Worm (Caenorhabditis elegans): ENCODE measurements around the gene inpp-4B.
"Not testable (repeated sequence)": the region's sequence is repeated elsewhere in the genome, so short reads cannot be mapped to it uniquely, and the experiment has no call there.

inpp-4B gene

DNA sequence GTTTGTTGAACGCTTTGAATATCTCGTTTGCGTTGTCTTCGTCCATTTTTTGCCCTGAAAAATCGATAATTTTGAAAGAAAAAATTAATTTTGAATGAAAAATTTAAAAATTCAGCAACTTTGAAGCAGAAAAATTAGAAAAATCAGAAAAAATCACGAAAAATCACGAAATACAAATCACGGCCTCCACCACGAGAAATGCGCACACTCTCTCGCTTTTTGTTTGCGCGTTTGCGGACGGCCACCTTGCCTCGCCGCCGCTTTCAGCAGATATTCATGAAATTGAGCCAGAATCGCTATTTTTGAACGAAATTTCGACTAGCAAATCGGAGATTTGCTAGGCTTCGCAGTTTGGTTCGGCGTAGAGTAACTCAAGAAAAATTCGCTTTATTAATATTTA, at the start of gene inpp-4B:
TSS of gene inpp-4B (minus strand) at position 54 of the 400 bp plus-strand sequence.
- not testable (repeated sequence) for TF ChIP-seq ceh-43 (GFP tag; optimal IDR thresholded peaks at IDR 0.05); elt-1 (tag; optimal IDR thresholded peaks at IDR 0.05; ENCODE audit: borderline replicate concordance, insufficient read depth); sptf-1 (tag; optimal IDR thresholded peaks at IDR 0.05)

- TF ChIP-seq lin-32 (GFP tag; optimal IDR thresholded peaks at IDR 0.05), result no peak
- no peak for TF ChIP-seq blmp-1 (tag; optimal IDR thresholded peaks at IDR 0.05)
- no peak for TF ChIP-seq ceh-43 (GFP tag; optimal IDR thresholded peaks at IDR 0.05)
- TF ChIP-seq unc-39 (tag; optimal IDR thresholded peaks at IDR 0.05), result no peak
- no peak for TF ChIP-seq ces-1 (GFP tag; optimal IDR thresholded peaks at IDR 0.05)
Measured at ce11 chrIII:10314234-10314633, 47.6 kb upstream of the inpp-4B start.

DNA sequence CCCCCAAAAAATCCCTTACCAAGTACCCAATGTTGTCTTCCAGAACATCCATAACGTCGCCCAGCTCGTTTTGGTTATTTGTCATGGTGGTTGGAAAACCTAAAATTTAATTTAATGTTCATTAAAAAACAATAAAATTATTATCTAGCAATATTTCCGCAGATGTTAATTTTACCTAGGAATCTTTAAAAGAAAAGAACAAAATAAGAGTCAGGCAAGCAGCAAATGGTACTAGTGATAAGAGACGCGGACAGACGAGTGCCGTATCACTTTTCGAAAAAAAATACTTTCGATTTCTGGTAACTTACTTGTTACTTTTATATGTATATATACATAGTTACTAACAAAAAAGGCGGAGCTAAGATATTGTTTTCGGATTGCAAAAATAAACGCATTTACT, 44.3 kb upstream of the inpp-4B start, which contains the start of gene T07A5.7:
TSS of gene T07A5.7 (minus strand) at position 101 of the 400 bp plus-strand sequence.
- TF ChIP-seq nhr-12 (tag; optimal IDR thresholded peaks at IDR 0.05) (no peak), unc-39 (tag; optimal IDR thresholded peaks at IDR 0.05) (no peak), blmp-1 (tag; optimal IDR thresholded peaks at IDR 0.05) (no peak), hlh-1 (tag; optimal IDR thresholded peaks at IDR 0.05) (no peak), flh-1 (GFP tag; optimal IDR thresholded peaks at IDR 0.05) (no peak), lsy-2 (tag; optimal IDR thresholded peaks at IDR 0.05) (no peak), lin-13 (tag; optimal IDR thresholded peaks at IDR 0.05) (no peak), ces-1 (GFP tag; optimal IDR thresholded peaks at IDR 0.05) (no peak), nhr-76 (tag; optimal IDR thresholded peaks at IDR 0.05) (no peak)

- TF ChIP-seq ces-1 (GFP tag; optimal IDR thresholded peaks at IDR 0.05), result no peak
- no peak for TF ChIP-seq elt-3 (tag; optimal IDR thresholded peaks at IDR 0.05)
- no peak for TF ChIP-seq pha-4 (tag; optimal IDR thresholded peaks at IDR 0.05)
- no peak for TF ChIP-seq nhr-76 (tag; optimal IDR thresholded peaks at IDR 0.05)
- no peak for TF ChIP-seq ceh-39 (tag; optimal IDR thresholded peaks at IDR 0.05)
- no peak for TF ChIP-seq unc-120 (tag; optimal IDR thresholded peaks at IDR 0.05; ENCODE audit: poor library complexity, severe bottlenecking)
- no peak for TF ChIP-seq elt-1 (tag; optimal IDR thresholded peaks at IDR 0.05; ENCODE audit: borderline replicate concordance, insufficient read depth)
- no peak for TF ChIP-seq mep-1 (tag; optimal IDR thresholded peaks at IDR 0.05)
- TF ChIP-seq sptf-1 (tag; optimal IDR thresholded peaks at IDR 0.05), result no peak
- TF ChIP-seq drap-1 (GFP tag; optimal IDR thresholded peaks at IDR 0.05), result no peak
- no peak for TF ChIP-seq ceh-43 (GFP tag; optimal IDR thresholded peaks at IDR 0.05)
- TF ChIP-seq sem-2 (GFP tag; optimal IDR thresholded peaks at IDR 0.05), result no peak
- TF ChIP-seq M03D4.4 (tag; optimal IDR thresholded peaks at IDR 0.05), result no peak
- TF ChIP-seq ceh-83 (GFP tag; optimal IDR thresholded peaks at IDR 0.05), result no peak
- TF ChIP-seq flh-1 (GFP tag; optimal IDR thresholded peaks at IDR 0.05), result no peak
- TF ChIP-seq hlh-1 (tag; optimal IDR thresholded peaks at IDR 0.05), result no peak
- TF ChIP-seq mab-5 (tag; optimal IDR thresholded peaks at IDR 0.05), result no peak
Measured at ce11 chrIII:10306049-10306448, 39.4 kb upstream of the inpp-4B start, which contains the start of gene T07A5.1. T07A5.1 (minus strand) TSS chrIII:10306197.

DNA sequence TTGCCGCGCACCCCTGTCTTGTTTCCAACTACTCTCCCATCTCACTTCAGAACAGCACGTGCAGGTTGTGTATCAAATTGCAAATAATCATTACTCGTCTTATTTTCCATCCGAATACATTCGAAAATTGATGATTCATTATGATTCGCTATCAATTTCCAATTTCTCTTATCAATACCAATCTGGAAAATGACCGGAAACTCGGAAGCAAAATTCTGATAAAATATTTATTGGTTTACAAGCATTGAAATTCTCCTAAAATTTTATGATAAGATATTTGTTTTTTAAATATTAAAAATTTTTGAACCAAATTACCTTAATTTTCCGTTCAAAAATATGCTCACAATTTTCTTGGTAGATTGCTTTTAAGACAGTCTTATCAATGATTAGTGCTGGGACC, 38.6 kb upstream of the inpp-4B start:
- TF ChIP-seq lin-13 (tag; optimal IDR thresholded peaks at IDR 0.05) (no peak), blmp-1 (tag; optimal IDR thresholded peaks at IDR 0.05) (no peak), ceh-39 (tag; optimal IDR thresholded peaks at IDR 0.05) (no peak), flh-1 (GFP tag; optimal IDR thresholded peaks at IDR 0.05) (no peak), nhr-2 (tag; optimal IDR thresholded peaks at IDR 0.05) (no peak), nhr-12 (tag; optimal IDR thresholded peaks at IDR 0.05) (no peak), elt-3 (tag; optimal IDR thresholded peaks at IDR 0.05) (no peak), unc-39 (tag; optimal IDR thresholded peaks at IDR 0.05) (no peak), bed-3 (GFP tag; optimal IDR thresholded peaks at IDR 0.05) (no peak), tbx-8 (GFP tag; optimal IDR thresholded peaks at IDR 0.05) (no peak), ceh-43 (GFP tag; optimal IDR thresholded peaks at IDR 0.05) (no peak), sptf-1 (tag; optimal IDR thresholded peaks at IDR 0.05) (no peak), unc-120 (tag; optimal IDR thresholded peaks at IDR 0.05; ENCODE audit: poor library complexity, severe bottlenecking) (no peak), cnd-1 (tag; optimal IDR thresholded peaks at IDR 0.05) (no peak)

ce11 chrIII:10300078-10300477, 33.4 kb upstream of the inpp-4B start, which contains the start of gene vglu-3:
vglu-3 (plus strand) TSS chrIII:10300378.
- TF ChIP-seq drap-1 (GFP tag; optimal IDR thresholded peaks at IDR 0.05), result no peak
- TF ChIP-seq sptf-1 (tag; optimal IDR thresholded peaks at IDR 0.05), result no peak
